Worm (Caenorhabditis elegans) whole organism, L2 larva: ENCODE data around the gene hpo-33.

Source experiments
- C34F6.9 ChIP-seq: fragments of 150-350 bp; optimal IDR thresholded peaks from 2 replicates; lab custom pipeline; 2014; ENCODE audit warnings: missing biosample characterization, missing genetic modification characterization
- elt-1 ChIP-seq: fragments of 150-350 bp; optimal IDR thresholded peaks from 2 replicates; lab custom pipeline; 2014; ENCODE audit warnings: missing biosample characterization, missing genetic modification characterization
- elt-3 ChIP-seq: sonication (generic microtip); optimal IDR thresholded peaks from 2 replicates; lab custom pipeline; 2017; ENCODE audit warnings: missing biosample characterization, missing genetic modification characterization
- lin-11 ChIP-seq: fragments of 150-350 bp; sonication (generic microtip); optimal IDR thresholded peaks from 2 replicates; lab custom pipeline; 2014; ENCODE audit warnings: missing biosample characterization, missing genetic modification characterization, inconsistent platforms, mixed read lengths
- mbf-1 ChIP-seq: sonication (generic microtip); optimal IDR thresholded peaks from 2 replicates; lab custom pipeline; 2017; ENCODE audit warnings: missing biosample characterization, missing genetic modification characterization
- nhr-10 ChIP-seq: sonication (generic microtip); optimal IDR thresholded peaks from 2 replicates; lab custom pipeline; 2017; ENCODE audit warnings: missing biosample characterization, missing genetic modification characterization
- nhr-11 ChIP-seq: fragments of 150-350 bp; optimal IDR thresholded peaks from 2 replicates; lab custom pipeline; 2014; ENCODE audit warnings: missing biosample characterization, missing genetic modification characterization
- skn-1 ChIP-seq: sonication (generic microtip); optimal IDR thresholded peaks from 2 replicates; lab custom pipeline; 2017; ENCODE audit warnings: missing biosample characterization, missing genetic modification characterization
- snpc-4 ChIP-seq: fragments of 150-350 bp; optimal IDR thresholded peaks from 2 replicates; lab custom pipeline; 2014; ENCODE audit warnings: missing biosample characterization, missing genetic modification characterization
- unc-55 ChIP-seq: fragments of 150-350 bp; sonication (generic microtip); optimal IDR thresholded peaks from 3 replicates; lab custom pipeline; 2014; ENCODE audit warnings: missing biosample characterization, missing genetic modification reagents, missing genetic modification characterization
- unc-62 ChIP-seq: fragments of 150-350 bp; optimal IDR thresholded peaks from 2 replicates; lab custom pipeline; 2014; ENCODE audit warnings: missing biosample characterization, missing genetic modification reagents, missing genetic modification characterization
- ztf-11 ChIP-seq: sonication (generic microtip); optimal IDR thresholded peaks from 2 replicates; lab custom pipeline; 2017; ENCODE audit warnings: missing biosample characterization, missing genetic modification characterization
- ztf-4 ChIP-seq: fragments of 150-350 bp; optimal IDR thresholded peaks from 2 replicates; lab custom pipeline; 2014; ENCODE audit warnings: missing biosample characterization, missing genetic modification characterization

DNA sequence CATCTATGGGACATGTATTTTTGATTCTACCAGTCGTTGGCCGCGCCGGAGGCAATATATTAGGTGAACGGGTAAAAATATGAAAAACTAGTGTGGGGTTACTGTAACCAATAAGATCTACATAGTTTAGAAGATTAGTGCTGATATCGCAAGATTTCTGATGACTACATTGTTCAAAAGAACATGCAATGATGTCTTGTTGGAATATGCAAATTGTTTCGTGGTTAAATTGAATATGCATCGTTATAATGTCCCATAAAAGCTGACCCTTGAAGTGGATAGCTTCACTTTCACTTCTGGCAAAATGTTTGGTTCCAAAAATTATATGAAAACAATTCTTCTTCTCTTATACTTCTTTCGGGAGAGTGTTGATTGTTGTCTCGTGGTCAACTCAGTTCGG is 2.1 kb downstream of the hpo-33 start, which contains the start of gene F28B1.2:
- TF ChIP-seq lin-11 (no peak), elt-3 (tag; lab: Kevin White, UChicago) (no peak), skn-1 (tag; lab: Kevin White, UChicago) (no peak), snpc-4 (tag; lab: Kevin White, UChicago) (no peak), unc-62 (GFP tag; lab: Kevin White, UChicago) (no peak), C34F6.9 (tag; lab: Kevin White, UChicago) (no peak), nhr-11 (tag; lab: Kevin White, UChicago) (no peak), unc-55 (no peak), mbf-1 (tag; lab: Kevin White, UChicago) (no peak), ztf-4 (tag; lab: Kevin White, UChicago) (no peak), nhr-10 (tag; lab: Kevin White, UChicago) (no peak), ztf-11 (tag; lab: Kevin White, UChicago) (no peak), elt-1 (tag; lab: Kevin White, UChicago) (no peak)
